Worm (Caenorhabditis elegans): ENCODE data around the gene ZK813.6.

DNA sequence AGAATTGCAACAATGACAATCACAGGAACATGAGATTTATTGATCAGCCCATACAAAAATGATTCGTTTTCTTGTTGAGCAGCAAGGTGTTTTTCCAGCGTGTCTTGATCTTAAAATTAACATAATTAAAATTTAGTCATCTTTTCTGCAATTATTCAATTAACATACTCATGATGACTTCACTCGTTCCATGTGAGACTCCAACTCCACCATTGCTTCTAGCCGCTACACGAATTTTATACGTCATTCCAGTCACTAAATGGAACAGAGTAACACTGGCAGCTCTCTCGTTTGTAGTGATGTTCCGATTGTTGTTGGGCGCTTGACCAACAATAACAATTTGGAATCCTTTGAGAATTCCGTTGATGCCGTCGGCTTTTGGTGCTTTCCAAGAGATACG lies 29.3 kb downstream of the ZK813.6 start:
- TF ChIP-seq cog-1 (tag; optimal IDR thresholded peaks at IDR 0.05): no peak
- TF ChIP-seq klf-2 (GFP tag; conservative IDR thresholded peaks at IDR 0.05): no peak
- no peak for TF ChIP-seq tab-1 (GFP tag; IDR thresholded peaks at IDR 0.05)
- no peak for TF ChIP-seq T22C8.4 (GFP tag; IDR thresholded peaks at IDR 0.05)

All from whole organism, midembryonic.